Worm (Caenorhabditis elegans) whole organism, young adult: Measurements from ENCODE around the gene C29F9.8.

Source experiments
- B0261.1 ChIP-seq: sonication (generic microtip); optimal IDR thresholded peaks from 2 replicates; lab custom pipeline; 2016; ENCODE audit warnings: mild to moderate bottlenecking, missing genetic modification characterization, moderate library complexity, missing compliant biosample characterization
- B0336.3 ChIP-seq: fragments of 200-800 bp; sonication (Bioruptor generic); IDR thresholded peaks from 2 replicates; pipeline ENCODE4 v1.3.6; 2022; ENCODE audit warnings: missing genetic modification characterization, missing compliant biosample characterization
- C17E4.6 ChIP-seq: fragments of 200-800 bp; sonication (Bioruptor generic); IDR thresholded peaks from 2 replicates; pipeline ENCODE4 v1.3.6; 2022; ENCODE audit warnings: missing genetic modification reagents, missing genetic modification characterization, missing compliant biosample characterization
- F10E7.11 ChIP-seq: sonication (generic microtip); optimal IDR thresholded peaks from 2 replicates; lab custom pipeline; 2017; ENCODE audit warnings: mild to moderate bottlenecking, missing genetic modification characterization, moderate library complexity, missing compliant biosample characterization
- F33H1.4 ChIP-seq: fragments of 200-800 bp; sonication (Bioruptor generic); IDR thresholded peaks from 2 replicates; pipeline ENCODE4 v1.3.6; 2022; ENCODE audit warnings: missing genetic modification reagents, missing genetic modification characterization, missing compliant biosample characterization
- K11D2.4 ChIP-seq: fragments of 200-800 bp; sonication (Bioruptor generic); IDR thresholded peaks from 2 replicates; pipeline ENCODE4 v1.3.6; 2022; ENCODE audit warnings: missing genetic modification reagents, missing genetic modification characterization, missing compliant biosample characterization
- Y53G8AR.9 ChIP-seq: fragments of 200-800 bp; sonication (Bioruptor generic); conservative IDR thresholded peaks from 2 replicates; pipeline ENCODE4 v1.3.6; 2022; ENCODE audit warnings: missing genetic modification reagents, missing genetic modification characterization, missing compliant biosample characterization
- Y95B8A.8 ChIP-seq: fragments of 200-800 bp; sonication (Bioruptor generic); IDR thresholded peaks from 2 replicates; pipeline ENCODE4 v1.3.6; 2022; ENCODE audit warnings: missing genetic modification reagents, missing genetic modification characterization, missing compliant biosample characterization
- ama-1 ChIP-seq, 3 experiments: fragments of 150-350 bp in 1 of 3; sonication (generic microtip) in 2 of 3; optimal IDR thresholded peaks; 2 replicates each; lab custom pipeline; 2014 to 2018; ENCODE audit warnings: missing biosample characterization in 2 of 3, missing genetic modification characterization in 2 of 3, missing genetic modification reagents in 2 of 3
- aptf-2 ChIP-seq: fragments of 200-800 bp; sonication (Bioruptor generic); conservative IDR thresholded peaks from 2 replicates; pipeline ENCODE4 v1.3.6; 2022; ENCODE audit warnings: missing genetic modification reagents, missing genetic modification characterization, missing compliant biosample characterization
- athp-1 ChIP-seq: sonication (generic microtip); optimal IDR thresholded peaks from 2 replicates; lab custom pipeline; 2017; ENCODE audit warnings: mild to moderate bottlenecking, missing genetic modification characterization, missing compliant biosample characterization
- attf-3 ChIP-seq: fragments of 200-800 bp; sonication (Bioruptor generic); conservative IDR thresholded peaks from 2 replicates; pipeline ENCODE4 v1.3.6; 2022; ENCODE audit warnings: missing genetic modification reagents, missing genetic modification characterization, missing compliant biosample characterization
- ceh-79 ChIP-seq: sonication (generic microtip); optimal IDR thresholded peaks from 2 replicates; lab custom pipeline; 2017; ENCODE audit warnings: mild to moderate bottlenecking, missing genetic modification characterization, missing compliant biosample characterization
- dpff-1 ChIP-seq: sonication (generic microtip); optimal IDR thresholded peaks from 2 replicates; lab custom pipeline; 2017; ENCODE audit warnings: mild to moderate bottlenecking, missing genetic modification characterization, missing compliant biosample characterization
- efl-1 ChIP-seq: fragments of 150-350 bp; optimal IDR thresholded peaks from 2 replicates; lab custom pipeline; 2014; ENCODE audit warnings: missing biosample characterization, missing genetic modification reagents, missing genetic modification characterization
- egl-18 ChIP-seq: fragments of 200-800 bp; sonication (Bioruptor generic); IDR thresholded peaks from 2 replicates; pipeline ENCODE4 v1.3.6; 2022; ENCODE audit warnings: missing genetic modification reagents, missing genetic modification characterization, missing compliant biosample characterization
- egl-44 ChIP-seq: fragments of 200-800 bp; sonication (Bioruptor generic); IDR thresholded peaks from 2 replicates; pipeline ENCODE4 v1.3.6; 2022; ENCODE audit warnings: missing genetic modification reagents, missing genetic modification characterization, missing compliant biosample characterization
- egrh-3 ChIP-seq: fragments of 200-800 bp; sonication (Bioruptor generic); IDR thresholded peaks from 2 replicates; pipeline ENCODE4 v1.3.6; 2022; ENCODE audit warnings: missing genetic modification reagents, missing genetic modification characterization, missing compliant biosample characterization
- ekl-4 ChIP-seq: fragments of 200-800 bp; sonication (Bioruptor generic); IDR thresholded peaks from 2 replicates; pipeline ENCODE4 v1.3.6; 2022; ENCODE audit warnings: missing genetic modification reagents, missing genetic modification characterization, missing compliant biosample characterization
- ets-4 ChIP-seq: fragments of 200-800 bp; sonication (Bioruptor generic); optimal IDR thresholded peaks from 2 replicates; lab custom pipeline; 2018; ENCODE audit warnings: mild to moderate bottlenecking, missing genetic modification characterization, missing compliant biosample characterization
- fkh-3 ChIP-seq: sonication (generic microtip); optimal IDR thresholded peaks from 2 replicates; lab custom pipeline; 2016; ENCODE audit warnings: mild to moderate bottlenecking, missing genetic modification characterization, missing compliant biosample characterization
- gei-17 ChIP-seq: fragments of 200-800 bp; sonication (Bioruptor generic); optimal IDR thresholded peaks from 2 replicates; lab custom pipeline; 2018; ENCODE audit warnings: mild to moderate bottlenecking, missing genetic modification characterization, missing compliant biosample characterization
- hlh-26 ChIP-seq: fragments of 200-800 bp; sonication (Bioruptor generic); conservative IDR thresholded peaks from 2 replicates; pipeline ENCODE4 v1.3.6; 2022; ENCODE audit warnings: missing genetic modification reagents, missing genetic modification characterization, missing compliant biosample characterization
- lin-40 ChIP-seq: sonication (generic microtip); optimal IDR thresholded peaks from 2 replicates; lab custom pipeline; 2016; ENCODE audit warnings: missing genetic modification characterization, mild to moderate bottlenecking, missing compliant biosample characterization, missing genotype, missing genetic modification reagents
- madf-8 ChIP-seq: fragments of 200-800 bp; sonication (Bioruptor generic); conservative IDR thresholded peaks from 2 replicates; pipeline ENCODE4 v1.3.6; 2022; ENCODE audit warnings: missing genetic modification reagents, missing genetic modification characterization, missing compliant biosample characterization
- mel-28 ChIP-seq: sonication (generic microtip); optimal IDR thresholded peaks from 2 replicates; lab custom pipeline; 2016; ENCODE audit warnings: borderline replicate concordance, mild to moderate bottlenecking, missing genetic modification characterization, missing compliant biosample characterization
- nfya-1 ChIP-seq: sonication (generic microtip); optimal IDR thresholded peaks from 2 replicates; lab custom pipeline; 2017; ENCODE audit warnings: antibody characterized with exemption, missing compliant biosample characterization, missing genetic modification characterization, borderline replicate concordance; ENCODE audit not compliant: insufficient read depth
- nfyb-1 ChIP-seq: fragments of 200-800 bp; sonication (Bioruptor generic); IDR thresholded peaks from 2 replicates; pipeline ENCODE4 v1.3.6; 2022; ENCODE audit warnings: missing genetic modification reagents, missing genetic modification characterization, missing compliant biosample characterization
- nhr-179 ChIP-seq: sonication (generic microtip); optimal IDR thresholded peaks from 2 replicates; lab custom pipeline; 2016; ENCODE audit warnings: mild to moderate bottlenecking, missing genetic modification characterization, missing compliant biosample characterization
- nhr-27 ChIP-seq: fragments of 200-800 bp; sonication (Bioruptor generic); optimal IDR thresholded peaks from 2 replicates; lab custom pipeline; 2018; ENCODE audit warnings: mild to moderate bottlenecking, missing genetic modification characterization, moderate library complexity, missing compliant biosample characterization
- pbrm-1 ChIP-seq: fragments of 200-800 bp; sonication (Bioruptor generic); IDR thresholded peaks from 2 replicates; pipeline ENCODE4 v1.3.6; 2022; ENCODE audit warnings: missing genetic modification reagents, missing genetic modification characterization, missing compliant biosample characterization
- snpc-3.4 ChIP-seq: sonication (generic microtip); optimal IDR thresholded peaks from 2 replicates; lab custom pipeline; 2017; ENCODE audit warnings: missing genetic modification characterization, mild to moderate bottlenecking, missing compliant biosample characterization, antibody characterized with exemption, moderate library complexity, missing genotype, missing genetic modification reagents
- snpc-4 ChIP-seq, 5 experiments: fragments of 150-350 bp in 1 of 5; sonication (generic microtip) in 4 of 5; optimal IDR thresholded peaks; 2 replicates each; lab custom pipeline; 2014 to 2018; ENCODE audit warnings: missing genetic modification characterization in 5 of 5, missing biosample characterization in 3 of 5, antibody characterized with exemption in 2 of 5, mild to moderate bottlenecking in 2 of 5, missing compliant biosample characterization in 2 of 5, missing genotype in 2 of 5, moderate library complexity in 2 of 5, missing genetic modification reagents in 1 of 5
- tbx-9 ChIP-seq: sonication (generic microtip); optimal IDR thresholded peaks from 2 replicates; lab custom pipeline; 2016; ENCODE audit warnings: borderline replicate concordance, missing genetic modification characterization, inconsistent platforms, missing compliant biosample characterization
- zfh-2 ChIP-seq: fragments of 200-800 bp; sonication (Bioruptor generic); conservative IDR thresholded peaks from 2 replicates; pipeline ENCODE4 v1.3.6; 2022; ENCODE audit warnings: missing genetic modification reagents, missing genetic modification characterization, missing compliant biosample characterization
- ztf-18 ChIP-seq: sonication (generic microtip); optimal IDR thresholded peaks from 2 replicates; lab custom pipeline; 2016; ENCODE audit warnings: missing genotype, mild to moderate bottlenecking, missing genetic modification characterization, missing compliant biosample characterization
- ztf-22 ChIP-seq: fragments of 200-800 bp; sonication (Bioruptor generic); optimal IDR thresholded peaks from 2 replicates; lab custom pipeline; 2018; ENCODE audit warnings: mild to moderate bottlenecking, missing genetic modification characterization, moderate library complexity, missing compliant biosample characterization
- ztf-25 ChIP-seq: fragments of 200-800 bp; sonication (Bioruptor generic); IDR thresholded peaks from 2 replicates; pipeline ENCODE4 v1.3.6; 2022; ENCODE audit warnings: missing genetic modification reagents, missing genetic modification characterization, missing compliant biosample characterization
- ztf-3 ChIP-seq: fragments of 200-800 bp; sonication (Bioruptor generic); optimal IDR thresholded peaks from 2 replicates; lab custom pipeline; 2018; ENCODE audit warnings: mild to moderate bottlenecking, missing genetic modification characterization, missing compliant biosample characterization

C29F9.8 gene

ce11 chrIII:143121-143520 is 46.2 kb upstream of the C29F9.8 start, which contains the start of gene fbxb-82 (continued):
- TF ChIP-seq fkh-3 (no peak), B0261.1 (tag; lab: Kevin White, UChicago) (no peak)

ce11 chrIII:140904-141303 is 44.0 kb upstream of the C29F9.8 start, which contains the start of gene fbxb-81:
fbxb-81 (minus strand) TSS chrIII:141217.
- no peak for TF ChIP-seq ekl-4 (GFP tag; lab: Robert Waterston, UW)
- no peak for TF ChIP-seq nhr-179 (tag; lab: Kevin White, UChicago)
- no peak for TF ChIP-seq attf-3 (GFP tag; lab: Robert Waterston, UW)
- no peak for TF ChIP-seq F10E7.11 (tag; lab: Kevin White, UChicago)
- no peak for TF ChIP-seq madf-8
- no peak for TF ChIP-seq C17E4.6
- no peak for TF ChIP-seq nfyb-1
- TF ChIP-seq lin-40, result no peak
- no peak for TF ChIP-seq ets-4
- TF ChIP-seq zfh-2 (GFP tag; lab: Robert Waterston, UW), result no peak
- TF ChIP-seq egrh-3 (GFP tag; lab: Robert Waterston, UW), result no peak
- no peak for TF ChIP-seq F33H1.4 (GFP tag; lab: Robert Waterston, UW)
- no peak for TF ChIP-seq ztf-3 (GFP tag; lab: Kevin White, UChicago)
- TF ChIP-seq snpc-4 (GFP tag; optimal IDR thresholded peaks at IDR 0.05; lab: Kevin White, UChicago), result no peak
- TF ChIP-seq snpc-4 (tag; optimal IDR thresholded peaks at IDR 0.05; lab: Kevin White, UChicago), result no peak
- TF ChIP-seq nfya-1 (tag; lab: Kevin White, UChicago), result no peak
- no peak for TF ChIP-seq hlh-26 (GFP tag; lab: Robert Waterston, UW)
- TF ChIP-seq egl-18 (GFP tag; lab: Robert Waterston, UW), result no peak
- no peak for TF ChIP-seq ztf-22
- TF ChIP-seq aptf-2 (GFP tag; lab: Robert Waterston, UW), result no peak
- no peak for TF ChIP-seq tbx-9
- TF ChIP-seq, all 124 proteins: peak for 0

ce11 chrIII:134194-134593 is 37.3 kb upstream of the C29F9.8 start, which contains the start of gene pals-25:
pals-25 (plus strand) TSS chrIII:134494.
- TF ChIP-seq K11D2.4 (GFP tag; lab: Robert Waterston, UW) (no peak), efl-1 (GFP tag; lab: Kevin White, UChicago) (no peak), ztf-18 (tag; lab: Kevin White, UChicago) (no peak)

- TF ChIP-seq gei-17 (GFP tag; lab: Kevin White, UChicago), result no peak
- no peak for TF ChIP-seq snpc-3.4 (tag; lab: Kevin White, UChicago)
- TF ChIP-seq dpff-1, result no peak
- no peak for TF ChIP-seq athp-1 (tag; lab: Kevin White, UChicago)
- no peak for TF ChIP-seq lin-40
- no peak for TF ChIP-seq Y53G8AR.9 (GFP tag; lab: Robert Waterston, UW)
- TF ChIP-seq ztf-25 (GFP tag; lab: Robert Waterston, UW), result no peak
- TF ChIP-seq ceh-79 (tag; lab: Kevin White, UChicago), result no peak
- TF ChIP-seq B0261.1 (tag; lab: Kevin White, UChicago), result no peak
- no peak for TF ChIP-seq Y95B8A.8
- TF ChIP-seq mel-28, result no peak
- no peak for TF ChIP-seq B0336.3 (GFP tag; lab: Robert Waterston, UW)
- TF ChIP-seq nhr-27 (tag; lab: Kevin White, UChicago), result no peak
- TF ChIP-seq pbrm-1, result no peak
- no peak for TF ChIP-seq egl-44 (GFP tag; lab: Robert Waterston, UW)
- no peak for TF ChIP-seq ama-1 (optimal IDR thresholded peaks at IDR 0.05; lab: Kevin White, UChicago)
- no peak for TF ChIP-seq ama-1 (GFP tag; optimal IDR thresholded peaks at IDR 0.05; lab: Kevin White, UChicago)
Measured at ce11 chrIII:132118-132517, 35.2 kb upstream of the C29F9.8 start, which contains the start of gene pals-22. pals-22 (plus strand) TSS chrIII:132418.
